Fruit fly (Drosophila melanogaster) whole organism, embryonic: ENCODE results near the gene CG13117.

Experiments
- ATbp ChIP-seq: fragments of 200-800 bp; sonication (Bioruptor generic); optimal IDR thresholded peaks from 2 replicates; lab custom pipeline; 2017; ENCODE audit warnings: missing biosample characterization, mild to moderate bottlenecking, missing genetic modification characterization, missing genetic modification reagents
- Adf1 ChIP-seq: fragments of 200-800 bp; sonication (Bioruptor generic); IDR thresholded peaks from 2 replicates; pipeline ENCODE4 v1.3.6; 2022; ENCODE audit warnings: missing biosample characterization, missing genetic modification characterization
- Awh ChIP-seq: fragments of 200-800 bp; sonication (Bioruptor generic); IDR thresholded peaks from 2 replicates; pipeline ENCODE4, ENCODE4 v1.3.6; 2022; ENCODE audit warnings: missing biosample characterization, missing genetic modification characterization
- BEAF-32 ChIP-seq: fragments of 200-800 bp; sonication (Bioruptor generic); optimal IDR thresholded peaks from 3 replicates; lab custom pipeline; 2017; ENCODE audit warnings: missing biosample characterization, missing genetic modification characterization, mild to moderate bottlenecking, moderate library complexity, missing genetic modification reagents
- BtbVII ChIP-seq: fragments of 200-800 bp; sonication (Bioruptor generic); optimal IDR thresholded peaks from 3 replicates; lab custom pipeline; 2017; ENCODE audit warnings: missing biosample characterization, mild to moderate bottlenecking, missing genetic modification characterization
- CG10147 ChIP-seq: fragments of 200-800 bp; sonication (Bioruptor generic); optimal IDR thresholded peaks from 2 replicates; lab custom pipeline; 2019; ENCODE audit warnings: missing biosample characterization, mild to moderate bottlenecking, missing genetic modification characterization, moderate library complexity
- CG10431 ChIP-seq: fragments of 200-800 bp; sonication (Bioruptor generic); optimal IDR thresholded peaks from 3 replicates; lab custom pipeline; 2018; ENCODE audit warnings: missing biosample characterization, mild to moderate bottlenecking, missing genetic modification characterization
- CG10654 ChIP-seq: fragments of 200-800 bp; sonication (Bioruptor generic); optimal IDR thresholded peaks from 2 replicates; lab custom pipeline; 2016; ENCODE audit warnings: missing biosample characterization, missing genetic modification characterization
- CG10979 ChIP-seq: fragments of 200-800 bp; sonication (Bioruptor generic); optimal IDR thresholded peaks from 2 replicates; lab custom pipeline; 2018; ENCODE audit warnings: missing biosample characterization, mild to moderate bottlenecking, missing genetic modification characterization, moderate library complexity
- CG12299 ChIP-seq: fragments of 200-800 bp; sonication (Bioruptor generic); optimal IDR thresholded peaks from 2 replicates; lab custom pipeline; 2018; ENCODE audit warnings: missing biosample characterization, mild to moderate bottlenecking, missing genetic modification characterization
- CG14050 ChIP-seq: fragments of 200-800 bp; sonication (Bioruptor generic); IDR thresholded peaks from 3 replicates; pipeline ENCODE4 v1.3.6; 2022; ENCODE audit warnings: missing biosample characterization, missing genetic modification characterization
- CG15514 ChIP-seq: fragments of 200-800 bp; sonication (Bioruptor generic); optimal IDR thresholded peaks from 3 replicates; lab custom pipeline; 2017; ENCODE audit warnings: missing biosample characterization, missing genetic modification characterization, mild to moderate bottlenecking, moderate library complexity, missing genetic modification reagents
- CG15601 ChIP-seq: fragments of 200-800 bp; sonication (Bioruptor generic); optimal IDR thresholded peaks from 3 replicates; lab custom pipeline; 2019; ENCODE audit warnings: missing biosample characterization, mild to moderate bottlenecking, missing genetic modification characterization, moderate library complexity
- CG16779 ChIP-seq: fragments of 200-800 bp; sonication (Bioruptor generic); IDR thresholded peaks from 2 replicates; pipeline ENCODE4 v1.3.6; 2022; ENCODE audit warnings: missing biosample characterization, missing genetic modification characterization
- CG18011 ChIP-seq: fragments of 200-800 bp; sonication (Bioruptor generic); optimal IDR thresholded peaks from 2 replicates; lab custom pipeline; 2017; ENCODE audit warnings: missing biosample characterization, missing genetic modification characterization, mild to moderate bottlenecking, moderate library complexity, missing genotype
- CG2875 ChIP-seq: fragments of 200-800 bp; sonication (Bioruptor generic); optimal IDR thresholded peaks from 2 replicates; lab custom pipeline; 2017; ENCODE audit warnings: missing biosample characterization, mild to moderate bottlenecking, missing genetic modification characterization, missing genetic modification reagents
- CG3163 ChIP-seq: fragments of 200-800 bp; sonication (Bioruptor generic); optimal IDR thresholded peaks from 3 replicates; lab custom pipeline; 2016; ENCODE audit warnings: missing biosample characterization, missing genetic modification characterization
- CG33557 ChIP-seq: fragments of 200-800 bp; sonication (Bioruptor generic); optimal IDR thresholded peaks from 2 replicates; lab custom pipeline; 2019; ENCODE audit warnings: missing biosample characterization, mild to moderate bottlenecking, missing genetic modification characterization, moderate library complexity
- CG34224 ChIP-seq: fragments of 200-800 bp; sonication (Bioruptor generic); IDR thresholded peaks from 3 replicates; pipeline ENCODE4 v1.3.6; 2022; ENCODE audit warnings: missing biosample characterization, missing genetic modification characterization; ENCODE audit not compliant: partially characterized antibody
- CG6175 ChIP-seq: fragments of 200-800 bp; sonication (Bioruptor generic); IDR thresholded peaks from 3 replicates; pipeline ENCODE4 v1.3.6; 2022; ENCODE audit warnings: missing biosample characterization, missing genetic modification characterization
- CG6765 ChIP-seq: fragments of 200-800 bp; sonication (Bioruptor generic); optimal IDR thresholded peaks from 3 replicates; lab custom pipeline; 2017; ENCODE audit warnings: missing biosample characterization, mild to moderate bottlenecking, missing genetic modification characterization
- CG8359 ChIP-seq: fragments of 200-800 bp; sonication (Bioruptor generic); optimal IDR thresholded peaks from 2 replicates; lab custom pipeline; 2017; ENCODE audit warnings: missing biosample characterization, mild to moderate bottlenecking, missing genetic modification characterization, borderline replicate concordance
- CG8944 ChIP-seq: fragments of 200-800 bp; sonication (Bioruptor generic); optimal IDR thresholded peaks from 3 replicates; lab custom pipeline; 2016; ENCODE audit warnings: missing biosample characterization, missing genetic modification characterization
- CTCF ChIP-seq: fragments of 200-800 bp; sonication (Bioruptor generic); optimal IDR thresholded peaks from 2 replicates; lab custom pipeline; 2017; ENCODE audit warnings: missing biosample characterization, mild to moderate bottlenecking, missing genetic modification characterization, moderate library complexity
- D19A ChIP-seq: fragments of 200-800 bp; optimal IDR thresholded peaks from 3 replicates; lab custom pipeline; 2019; ENCODE audit warnings: missing biosample characterization, mild to moderate bottlenecking, missing genetic modification characterization, moderate library complexity
- Deaf1 ChIP-seq: fragments of 200-800 bp; optimal IDR thresholded peaks from 3 replicates; lab custom pipeline; 2019; ENCODE audit warnings: missing biosample characterization, mild to moderate bottlenecking, missing genetic modification characterization, moderate library complexity
- Doc3 ChIP-seq: fragments of 200-800 bp; sonication (Bioruptor generic); IDR thresholded peaks from 3 replicates; pipeline ENCODE4 v1.3.6; 2022; ENCODE audit warnings: missing biosample characterization, missing genetic modification characterization; ENCODE audit not compliant: partially characterized antibody
- HLH3B ChIP-seq: fragments of 200-800 bp; sonication (Bioruptor generic); IDR thresholded peaks from 2 replicates; pipeline ENCODE4 v1.3.6; 2022; ENCODE audit warnings: missing biosample characterization, missing genetic modification characterization
- Hand ChIP-seq: fragments of 200-800 bp; sonication (Bioruptor generic); optimal IDR thresholded peaks from 2 replicates; lab custom pipeline; 2017; ENCODE audit warnings: mild to moderate bottlenecking, missing biosample characterization, missing genetic modification reagents, missing genetic modification characterization
- Hey ChIP-seq: fragments of 200-800 bp; sonication (Bioruptor generic); optimal IDR thresholded peaks from 3 replicates; lab custom pipeline; 2018; ENCODE audit warnings: missing biosample characterization, mild to moderate bottlenecking, missing genetic modification characterization
- Mad ChIP-seq: fragments of 200-800 bp; sonication (Bioruptor generic); optimal IDR thresholded peaks from 2 replicates; lab custom pipeline; 2016; ENCODE audit warnings: missing biosample characterization, missing genetic modification characterization
- Myb ChIP-seq: fragments of 200-800 bp; sonication (Bioruptor generic); optimal IDR thresholded peaks from 2 replicates; lab custom pipeline; 2016; ENCODE audit warnings: missing biosample characterization, missing genetic modification characterization
- NK7.1 ChIP-seq: fragments of 200-800 bp; sonication (Bioruptor generic); optimal IDR thresholded peaks from 3 replicates; lab custom pipeline; 2016; ENCODE audit warnings: missing biosample characterization, missing genetic modification characterization
- Ravus ChIP-seq: fragments of 200-800 bp; sonication (Bioruptor generic); IDR thresholded peaks from 2 replicates; pipeline ENCODE4 v1.3.6; 2022; ENCODE audit warnings: missing biosample characterization, missing genetic modification characterization
- Sox100B ChIP-seq: fragments of 200-800 bp; sonication (Bioruptor generic); optimal IDR thresholded peaks from 3 replicates; lab custom pipeline; 2018; ENCODE audit warnings: missing biosample characterization, mild to moderate bottlenecking, missing genetic modification characterization
- Xrp1 ChIP-seq: fragments of 200-800 bp; sonication (Bioruptor generic); IDR thresholded peaks from 2 replicates; pipeline ENCODE4 v1.3.6; 2022; ENCODE audit warnings: missing biosample characterization, missing genetic modification characterization
- bab2 ChIP-seq: fragments of 200-800 bp; sonication (Bioruptor generic); optimal IDR thresholded peaks from 2 replicates; lab custom pipeline; 2016; ENCODE audit warnings: missing biosample characterization, missing genetic modification characterization
- crc ChIP-seq: fragments of 200-800 bp; sonication (Bioruptor generic); optimal IDR thresholded peaks from 2 replicates; lab custom pipeline; 2016; ENCODE audit warnings: missing biosample characterization, missing genetic modification characterization
- fd3F ChIP-seq: fragments of 200-800 bp; sonication (Bioruptor generic); optimal IDR thresholded peaks from 2 replicates; lab custom pipeline; 2018; ENCODE audit warnings: missing biosample characterization, mild to moderate bottlenecking, missing genetic modification characterization, moderate library complexity
- gcm2 ChIP-seq: fragments of 200-800 bp; sonication (Bioruptor generic); optimal IDR thresholded peaks from 2 replicates; lab custom pipeline; 2016; ENCODE audit warnings: missing biosample characterization, missing genetic modification characterization
- ham ChIP-seq: fragments of 200-800 bp; sonication (Bioruptor generic); IDR thresholded peaks from 2 replicates; pipeline ENCODE4 v1.3.6; 2022; ENCODE audit warnings: missing biosample characterization, missing genetic modification characterization
- kay ChIP-seq: fragments of 200-800 bp; sonication (Bioruptor generic); optimal IDR thresholded peaks from 2 replicates; lab custom pipeline; 2016; ENCODE audit warnings: missing biosample characterization, missing genetic modification characterization
- lbe ChIP-seq: fragments of 200-800 bp; sonication (Bioruptor generic); optimal IDR thresholded peaks from 2 replicates; lab custom pipeline; 2016; ENCODE audit warnings: missing biosample characterization, mild to moderate bottlenecking, missing genetic modification characterization
- lov ChIP-seq, 2 experiments: fragments of 200-800 bp in 1 of 2; fragments of >200 bp in 1 of 2; sonication (Bioruptor generic) in 1 of 2; IDR thresholded peaks in 1 of 2; optimal IDR thresholded peaks in 1 of 2; 2 replicates in 1 of 2; 3 replicates in 1 of 2; pipeline versions ENCODE4 v1.3.6 to Lab custom; 2017 to 2022; ENCODE audit warnings: missing biosample characterization in 1 of 2, missing genetic modification characterization in 1 of 2
- mirr ChIP-seq: fragments of 200-800 bp; sonication (Bioruptor generic); optimal IDR thresholded peaks from 3 replicates; lab custom pipeline; 2018; ENCODE audit warnings: missing biosample characterization, mild to moderate bottlenecking, missing genetic modification characterization
- pan ChIP-seq, 4 experiments: fragments of >200 bp in 3 of 4; fragments of 200-800 bp in 1 of 4; sonication (Bioruptor generic) in 1 of 4; optimal IDR thresholded peaks in 3 of 4; IDR thresholded peaks in 1 of 4; 2 replicates each; pipeline versions ENCODE4 v1.3.6 to Lab custom; 2017 to 2022; ENCODE audit warnings: missing biosample characterization in 2 of 4, missing genetic modification characterization in 2 of 4, mixed read lengths in 1 of 4
- trh ChIP-seq: fragments of 200-800 bp; sonication (Bioruptor generic); optimal IDR thresholded peaks from 2 replicates; lab custom pipeline; 2016; ENCODE audit warnings: missing biosample characterization, missing genetic modification characterization
- unc-4 ChIP-seq: fragments of 200-800 bp; sonication (Bioruptor generic); IDR thresholded peaks from 2 replicates; pipeline ENCODE4 v1.3.6; 2022; ENCODE audit warnings: missing biosample characterization, missing genetic modification characterization; ENCODE audit not compliant: partially characterized antibody
- wdn ChIP-seq: fragments of 200-800 bp; sonication (Bioruptor generic); IDR thresholded peaks from 2 replicates; pipeline ENCODE4 v1.3.6; 2022; ENCODE audit warnings: missing biosample characterization, missing genetic modification characterization
- zen2 ChIP-seq: fragments of 200-800 bp; sonication (Bioruptor generic); IDR thresholded peaks from 3 replicates; pipeline ENCODE4 v1.3.6; 2022; ENCODE audit warnings: missing biosample characterization, missing genetic modification characterization; ENCODE audit not compliant: partially characterized antibody

The CG13117 gene

DNA sequence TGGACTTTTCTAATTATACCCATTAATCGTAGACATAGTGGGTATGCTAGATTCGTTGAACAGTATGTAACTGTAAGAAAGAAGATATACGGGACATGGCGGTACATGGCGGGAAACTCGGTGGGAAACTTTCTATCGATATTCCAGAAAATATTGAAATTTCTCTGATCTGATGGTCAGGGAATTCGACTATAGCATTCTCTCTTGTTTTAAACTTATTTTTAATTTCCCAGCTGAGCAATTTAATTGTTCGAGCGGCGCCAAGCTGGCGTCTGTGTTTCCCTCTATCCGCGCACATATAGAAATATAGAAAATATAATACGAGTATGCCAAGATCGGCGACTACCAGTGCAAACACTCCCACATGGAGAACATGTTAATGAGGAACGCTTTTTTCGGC is 42.7 kb downstream of the CG13117 start (continued):
- TF ChIP-seq Deaf1 (peak; percentile 7), Hand (no peak), CG10654 (GFP tag; lab: Kevin White, UChicago) (no peak), CG18011 (no peak), fd3F (GFP tag; lab: Kevin White, UChicago) (peak; percentile 5), Awh (GFP tag; lab: Robert Waterston, UW) (no peak), CG14050 (GFP tag; lab: Robert Waterston, UW) (no peak), CG8359 (GFP tag; lab: Kevin White, UChicago) (no peak), CG34224 (GFP tag; lab: Robert Waterston, UW) (no peak), CTCF (no peak), lbe (no peak), CG10147 (GFP tag; lab: Kevin White, UChicago) (no peak), gcm2 (GFP tag; lab: Kevin White, UChicago) (no peak), Mad (no peak), trh (GFP tag; lab: Kevin White, UChicago) (no peak), mirr (GFP tag; lab: Kevin White, UChicago) (no peak), ATbp (no peak), CG16779 (GFP tag; lab: Robert Waterston, UW) (no peak), CG3163 (GFP tag; lab: Kevin White, UChicago) (no peak), NK7.1 (GFP tag; lab: Kevin White, UChicago) (no peak), BtbVII (GFP tag; lab: Kevin White, UChicago) (no peak), ham (GFP tag; lab: Robert Waterston, UW) (no peak), CG10979 (tag; lab: Kevin White, UChicago) (no peak), CG2875 (GFP tag; lab: Kevin White, UChicago) (no peak), CG12299 (tag; lab: Kevin White, UChicago) (no peak), CG6765 (GFP tag; lab: Kevin White, UChicago) (no peak), CG15514 (GFP tag; lab: Kevin White, UChicago) (no peak), kay (no peak), CG33557 (GFP tag; lab: Kevin White, UChicago) (no peak), lov (optimal IDR thresholded peaks at IDR 0.05; lab: Kevin White, UChicago) (no peak), lov (GFP tag; IDR thresholded peaks at IDR 0.05; lab: Robert Waterston, UW) (no peak), bab2 (GFP tag; lab: Kevin White, UChicago) (no peak), Ravus (GFP tag; lab: Robert Waterston, UW) (no peak), D19A (tag; lab: Kevin White, UChicago) (no peak), CG6175 (GFP tag; lab: Robert Waterston, UW) (no peak), HLH3B (GFP tag; lab: Robert Waterston, UW) (no peak), zen2 (GFP tag; lab: Robert Waterston, UW) (0 out of 3 replicates have a peak, but pooled peaks have one; percentile 4), Doc3 (GFP tag; lab: Robert Waterston, UW) (no peak), Myb (GFP tag; lab: Kevin White, UChicago) (peak; percentile 31), BEAF-32 (GFP tag; lab: Kevin White, UChicago) (no peak), wdn (GFP tag; lab: Robert Waterston, UW) (no peak), Sox100B (GFP tag; lab: Kevin White, UChicago) (no peak), CG15601 (tag; lab: Kevin White, UChicago) (no peak), pan (optimal IDR thresholded peaks at IDR 0.05; lab: Kevin White, UChicago) (no peak), pan (GFP tag; optimal IDR thresholded peaks at IDR 0.05 in 1 of 2, IDR thresholded peaks at IDR 0.05 in 1 of 2) (peak in 1 of 2 experiments; percentile 38), Adf1 (GFP tag; lab: Robert Waterston, UW) (no peak), CG10431 (GFP tag; lab: Kevin White, UChicago) (no peak), CG8944 (GFP tag; lab: Kevin White, UChicago) (no peak), Hey (tag; lab: Kevin White, UChicago) (no peak), Xrp1 (GFP tag; lab: Robert Waterston, UW) (peak; percentile 33; the same call in 1 of the 2 replicates), unc-4 (GFP tag; lab: Robert Waterston, UW) (no peak), crc (no peak)
